Worm (Caenorhabditis elegans) whole organism, dauer: ENCODE results near the gene M70.3.
"Not testable (repeated sequence)": the region's sequence is repeated elsewhere in the genome, so short reads cannot be mapped to it uniquely, and the experiment has no call there.

Source experiments
- unc-62 ChIP-seq: sonication (generic microtip); optimal IDR thresholded peaks from 2 replicates; lab custom pipeline; 2017; ENCODE audit warnings: missing biosample characterization, missing genetic modification reagents, missing genetic modification characterization

M70.3 gene

ce11 chrIV:2221350-2221749, 20.9 kb downstream of the M70.3 start:
- TF ChIP-seq unc-62: no peak

- TF ChIP-seq unc-62: no peak
Measured at ce11 chrIV:2220896-2221295, 21.4 kb downstream of the M70.3 start.

ce11 chrIV:2220147-2220546, 22.1 kb downstream of the M70.3 start:
- TF ChIP-seq unc-62: no peak

ce11 chrIV:2219334-2219755, 22.9 kb downstream of the M70.3 start:
- no peak for TF ChIP-seq unc-62

- no peak for TF ChIP-seq unc-62
Measured at ce11 chrIV:2217260-2217659, 25.0 kb downstream of the M70.3 start.

ce11 chrIV:2216756-2217155, 25.5 kb downstream of the M70.3 start, which contains the start of gene T04C4.3:
Gene T04C4.3 (minus strand): TSS chrIV:2216856.
- TF ChIP-seq unc-62: not testable (repeated sequence)

- TF ChIP-seq unc-62: no peak
Measured at ce11 chrIV:2198741-2199140, 43.5 kb downstream of the M70.3 start, which contains the start of gene Y71G10AR.4. Gene Y71G10AR.4 (plus strand): TSS chrIV:2199041.

- TF ChIP-seq unc-62: no peak
Measured at ce11 chrIV:2195598-2195997, 46.7 kb downstream of the M70.3 start.

ce11 chrIV:2193558-2193957, 48.7 kb downstream of the M70.3 start:
- TF ChIP-seq unc-62: no peak

ce11 chrIV:2193037-2193436, 49.2 kb downstream of the M70.3 start:
- no peak for TF ChIP-seq unc-62
